Worm (Caenorhabditis elegans) whole organism, L2 larva: ENCODE measurements around the gene crn-5.
A peak's percentile ranks its signal among the peaks of the same experiment; 100 is the strongest.

Experiments
- C34F6.9 ChIP-seq: fragments of 150-350 bp; optimal IDR thresholded peaks from 2 replicates; lab custom pipeline; 2014; ENCODE audit warnings: missing biosample characterization, missing genetic modification characterization
- F13H6.1 ChIP-seq: sonication (generic microtip); optimal IDR thresholded peaks from 2 replicates; lab custom pipeline; 2016; ENCODE audit warnings: missing genetic modification characterization, missing compliant biosample characterization
- Y55F3AM.14 ChIP-seq: fragments of 200-800 bp; sonication (Bioruptor generic); optimal IDR thresholded peaks from 2 replicates; lab custom pipeline; 2018; ENCODE audit warnings: mild to moderate bottlenecking, missing genetic modification characterization, missing compliant biosample characterization
- alr-1 ChIP-seq: fragments of 150-350 bp; optimal IDR thresholded peaks from 2 replicates; lab custom pipeline; 2014; ENCODE audit warnings: missing biosample characterization, missing genetic modification characterization
- ama-1 ChIP-seq: fragments of 150-350 bp; optimal IDR thresholded peaks from 2 replicates; lab custom pipeline; 2018; ENCODE audit warnings: inconsistent platforms
- blmp-1 ChIP-seq: sonication (generic microtip); optimal IDR thresholded peaks from 2 replicates; lab custom pipeline; 2017; ENCODE audit warnings: missing genetic modification characterization, mild to moderate bottlenecking, missing compliant biosample characterization, antibody characterized with exemption, moderate library complexity; ENCODE audit not compliant: insufficient read depth
- ceh-82 ChIP-seq: fragments of 150-350 bp; optimal IDR thresholded peaks from 2 replicates; lab custom pipeline; 2014; ENCODE audit warnings: missing biosample characterization, missing genetic modification characterization
- dmd-4 ChIP-seq: sonication (generic microtip); optimal IDR thresholded peaks from 2 replicates; lab custom pipeline; 2017; ENCODE audit warnings: missing biosample characterization, missing genetic modification characterization
- egl-27 ChIP-seq: sonication (generic microtip); optimal IDR thresholded peaks from 3 replicates; lab custom pipeline; 2017; ENCODE audit warnings: missing biosample characterization, missing genetic modification reagents, missing genetic modification characterization
- elt-1 ChIP-seq: fragments of 150-350 bp; optimal IDR thresholded peaks from 2 replicates; lab custom pipeline; 2014; ENCODE audit warnings: missing biosample characterization, missing genetic modification characterization
- elt-3 ChIP-seq: sonication (generic microtip); optimal IDR thresholded peaks from 2 replicates; lab custom pipeline; 2017; ENCODE audit warnings: missing biosample characterization, missing genetic modification characterization
- fos-1 ChIP-seq: fragments of 150-350 bp; optimal IDR thresholded peaks from 2 replicates; lab custom pipeline; 2014; ENCODE audit warnings: missing biosample characterization, missing genetic modification characterization
- lin-11 ChIP-seq: fragments of 150-350 bp; sonication (generic microtip); optimal IDR thresholded peaks from 2 replicates; lab custom pipeline; 2014; ENCODE audit warnings: missing biosample characterization, missing genetic modification characterization, inconsistent platforms, mixed read lengths
- lin-13 ChIP-seq: fragments of 150-350 bp; optimal IDR thresholded peaks from 2 replicates; lab custom pipeline; 2014; ENCODE audit warnings: missing biosample characterization, missing genetic modification reagents, missing genetic modification characterization
- lsy-2 ChIP-seq, 2 experiments: fragments of 150-350 bp in 1 of 2; sonication (generic microtip) in 1 of 2; optimal IDR thresholded peaks; 2 replicates each; lab custom pipeline; 2014 to 2017; ENCODE audit warnings: missing biosample characterization in 2 of 2, missing genetic modification characterization in 2 of 2
- mbf-1 ChIP-seq: sonication (generic microtip); optimal IDR thresholded peaks from 2 replicates; lab custom pipeline; 2017; ENCODE audit warnings: missing biosample characterization, missing genetic modification characterization
- mdl-1 ChIP-seq, 2 experiments: fragments of 150-350 bp in 1 of 2; sonication (generic microtip) in 1 of 2; optimal IDR thresholded peaks; 2 replicates each; lab custom pipeline; 2017; ENCODE audit warnings: missing biosample characterization in 2 of 2, missing genetic modification characterization in 2 of 2
- nhr-10 ChIP-seq: sonication (generic microtip); optimal IDR thresholded peaks from 2 replicates; lab custom pipeline; 2017; ENCODE audit warnings: missing biosample characterization, missing genetic modification characterization
- nhr-11 ChIP-seq: fragments of 150-350 bp; optimal IDR thresholded peaks from 2 replicates; lab custom pipeline; 2014; ENCODE audit warnings: missing biosample characterization, missing genetic modification characterization
- nhr-12 ChIP-seq: fragments of 150-350 bp; optimal IDR thresholded peaks from 2 replicates; lab custom pipeline; 2014; ENCODE audit warnings: missing biosample characterization, missing genetic modification characterization
- nhr-129 ChIP-seq: fragments of 150-350 bp; optimal IDR thresholded peaks from 2 replicates; lab custom pipeline; 2014; ENCODE audit warnings: missing biosample characterization, missing genetic modification characterization
- nhr-23 ChIP-seq: fragments of 150-350 bp; optimal IDR thresholded peaks from 2 replicates; lab custom pipeline; 2014; ENCODE audit warnings: missing biosample characterization, missing genetic modification reagents, missing genetic modification characterization
- nhr-237 ChIP-seq: fragments of 150-350 bp; optimal IDR thresholded peaks from 2 replicates; lab custom pipeline; 2014; ENCODE audit warnings: missing biosample characterization, missing genetic modification characterization
- nhr-25 ChIP-seq: fragments of 150-350 bp; sonication (generic microtip); optimal IDR thresholded peaks from 3 replicates; lab custom pipeline; 2014; ENCODE audit warnings: missing biosample characterization, missing genetic modification characterization
- nhr-6 ChIP-seq: fragments of 150-350 bp; optimal IDR thresholded peaks from 2 replicates; lab custom pipeline; 2014; ENCODE audit warnings: missing biosample characterization, missing genetic modification characterization
- skn-1 ChIP-seq: sonication (generic microtip); optimal IDR thresholded peaks from 2 replicates; lab custom pipeline; 2017; ENCODE audit warnings: missing biosample characterization, missing genetic modification characterization
- sma-3 ChIP-seq: sonication (generic microtip); optimal IDR thresholded peaks from 2 replicates; lab custom pipeline; 2016; ENCODE audit warnings: missing genetic modification reagents, missing genetic modification characterization, missing compliant biosample characterization
- snpc-4 ChIP-seq: fragments of 150-350 bp; optimal IDR thresholded peaks from 2 replicates; lab custom pipeline; 2014; ENCODE audit warnings: missing biosample characterization, missing genetic modification characterization
- unc-39 ChIP-seq: fragments of 150-350 bp; optimal IDR thresholded peaks from 2 replicates; lab custom pipeline; 2014; ENCODE audit warnings: missing biosample characterization, missing genetic modification characterization
- unc-55 ChIP-seq: fragments of 150-350 bp; sonication (generic microtip); optimal IDR thresholded peaks from 3 replicates; lab custom pipeline; 2014; ENCODE audit warnings: missing biosample characterization, missing genetic modification reagents, missing genetic modification characterization
- ztf-1 ChIP-seq: fragments of 200-800 bp; sonication (Bioruptor generic); conservative IDR thresholded peaks from 2 replicates; pipeline ENCODE4 v1.3.6; 2022; ENCODE audit warnings: missing genetic modification characterization, missing compliant biosample characterization
- ztf-11 ChIP-seq: sonication (generic microtip); optimal IDR thresholded peaks from 2 replicates; lab custom pipeline; 2017; ENCODE audit warnings: missing biosample characterization, missing genetic modification characterization

Gene crn-5

DNA sequence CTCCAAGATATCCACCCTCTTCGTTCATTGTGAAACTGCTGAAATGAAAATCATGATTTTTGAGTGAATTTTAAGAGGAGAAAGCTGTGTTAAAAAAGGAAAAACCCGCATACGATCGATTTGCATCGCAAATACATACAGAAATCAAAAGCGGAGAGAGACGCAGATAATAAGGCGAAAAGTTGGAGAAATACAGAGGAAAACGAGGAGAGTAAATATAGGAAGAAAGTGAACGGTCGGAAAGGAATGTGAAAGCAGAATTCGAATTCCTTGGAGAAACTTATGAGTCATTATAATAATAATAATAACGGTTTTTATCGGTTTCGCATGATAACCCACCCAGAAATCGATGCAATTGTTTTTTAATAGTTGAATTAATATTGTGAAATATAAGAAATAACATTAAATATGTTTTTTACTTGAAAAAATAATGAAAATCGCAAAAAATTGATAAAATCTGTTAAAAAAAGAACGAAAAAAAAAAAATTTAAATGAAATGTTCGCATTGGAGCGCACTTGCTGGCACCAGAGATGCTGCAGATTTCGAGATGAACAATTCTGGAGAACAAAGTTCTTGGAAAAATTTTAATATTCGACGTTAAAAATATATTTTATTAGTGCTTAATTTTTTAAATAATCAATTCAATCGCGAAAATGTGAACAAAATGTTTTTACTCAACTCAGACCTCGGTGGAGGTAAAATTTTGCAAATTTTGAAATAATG lies 14.8 kb downstream of the crn-5 start, which contains the start of gene ccm-3:
ccm-3 (minus strand) TSS at position 38 of the 724 bp plus-strand sequence.
- TF ChIP-seq mdl-1 (tag; optimal IDR thresholded peaks at IDR 0.05; lab: Kevin White, UChicago) (no peak), nhr-12 (tag; lab: Kevin White, UChicago) (no peak), C34F6.9 (peak; percentile 52), nhr-237 (tag; lab: Kevin White, UChicago) (no peak), fos-1 (tag; lab: Kevin White, UChicago) (peak; percentile 63), ama-1 (lab: Kevin White, UChicago) (no peak), elt-1 (no peak), nhr-25 (tag; lab: Kevin White, UChicago) (no peak), unc-55 (peak; percentile 76), lsy-2 (tag; optimal IDR thresholded peaks at IDR 0.05; lab: Kevin White, UChicago) (peak in 1 of 2 experiments; percentile 58), blmp-1 (tag; lab: Kevin White, UChicago) (peak; percentile 61), sma-3 (GFP tag; lab: Kevin White, UChicago) (no peak), Y55F3AM.14 (no peak), ceh-82 (tag; lab: Kevin White, UChicago) (no peak), mbf-1 (tag; lab: Kevin White, UChicago) (no peak), ztf-1 (GFP tag; lab: Robert Waterston, UW) (no peak)

ce11 chrII:10608821-10609220 lies 16.3 kb downstream of the crn-5 start:
- no peak for TF ChIP-seq egl-27 (tag; lab: Kevin White, UChicago)

- no peak for TF ChIP-seq unc-39 (tag; lab: Kevin White, UChicago)
Measured at ce11 chrII:10612743-10613142, 20.2 kb downstream of the crn-5 start, which contains the start of gene C14A4.12. C14A4.12 (plus strand) TSS chrII:10613043.

DNA sequence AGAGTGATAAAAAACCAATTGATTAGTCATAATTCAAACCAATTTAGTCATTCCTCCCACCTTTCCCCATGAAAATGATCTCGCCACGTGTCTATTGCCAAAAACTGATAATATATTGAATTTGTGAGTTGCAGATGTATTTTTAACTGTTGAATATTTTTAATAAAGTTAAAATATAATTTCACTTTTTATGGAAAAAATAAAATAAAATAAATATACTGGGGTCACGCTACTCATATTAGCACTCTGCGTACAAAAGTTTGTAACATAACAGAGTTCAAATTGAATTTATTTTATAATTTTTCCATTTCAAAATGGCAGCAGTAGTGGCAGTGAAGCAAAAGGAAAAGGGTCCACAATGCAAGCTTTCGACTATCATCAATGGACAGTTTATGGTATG lies 25.6 kb downstream of the crn-5 start, which contains the start of gene C14A4.13:
C14A4.13 (plus strand) TSS at position 301 of the 400 bp plus-strand sequence.
- TF ChIP-seq nhr-6 (tag; lab: Kevin White, UChicago) (no peak), lin-13 (no peak), nhr-10 (no peak)

- TF ChIP-seq nhr-25 (tag; lab: Kevin White, UChicago): no peak
- TF ChIP-seq elt-3 (tag; lab: Kevin White, UChicago): no peak
Measured at ce11 chrII:10621965-10622364, 29.4 kb downstream of the crn-5 start, which contains the start of gene cutl-9. cutl-9 (plus strand) TSS chrII:10622265.

- TF ChIP-seq fos-1 (tag; lab: Kevin White, UChicago): peak; percentile 94
- TF ChIP-seq F13H6.1 (tag; lab: Kevin White, UChicago): peak; percentile 8
- no peak for TF ChIP-seq snpc-4 (tag; lab: Kevin White, UChicago)
Measured at ce11 chrII:10627086-10627485, 34.5 kb downstream of the crn-5 start.

ce11 chrII:10627963-10628362 lies 35.4 kb downstream of the crn-5 start, which contains the start of gene M28.8:
M28.8 (plus strand) TSS chrII:10628263.
- TF ChIP-seq nhr-23 (tag; lab: Kevin White, UChicago) (no peak), Y55F3AM.14 (no peak), elt-3 (tag; lab: Kevin White, UChicago) (no peak), mbf-1 (tag; lab: Kevin White, UChicago) (no peak), elt-1 (no peak), snpc-4 (tag; lab: Kevin White, UChicago) (no peak), dmd-4 (tag; lab: Kevin White, UChicago) (no peak), skn-1 (tag; lab: Kevin White, UChicago) (no peak), alr-1 (tag; lab: Kevin White, UChicago) (no peak), ama-1 (lab: Kevin White, UChicago) (no peak), nhr-11 (tag; lab: Kevin White, UChicago) (no peak), nhr-25 (tag; lab: Kevin White, UChicago) (no peak), nhr-129 (tag; lab: Kevin White, UChicago) (no peak), lin-11 (tag; lab: Kevin White, UChicago) (no peak), blmp-1 (tag; lab: Kevin White, UChicago) (no peak), ztf-11 (tag; lab: Kevin White, UChicago) (no peak), nhr-237 (tag; lab: Kevin White, UChicago) (no peak), egl-27 (tag; lab: Kevin White, UChicago) (no peak)
